Fruit fly (Drosophila melanogaster) whole organism, wandering third instar larva: Measurements from ENCODE around the gene Vha16-2.
A peak's percentile ranks its signal among the peaks of the same experiment; 100 is the strongest.

ENCODE experiments used
- Abd-B ChIP-seq: fragments of >200 bp; optimal IDR thresholded peaks from 2 replicates; lab custom pipeline; 2017; ENCODE audit warnings: missing biosample characterization, missing genetic modification characterization
- CG32264 ChIP-seq: fragments of 200-800 bp; sonication (Bioruptor generic); optimal IDR thresholded peaks from 2 replicates; lab custom pipeline; 2016; ENCODE audit warnings: missing biosample characterization, missing genetic modification characterization
- CG9705 ChIP-seq: fragments of 200-800 bp; sonication (Bioruptor generic); optimal IDR thresholded peaks from 2 replicates; lab custom pipeline; 2018; ENCODE audit warnings: missing biosample characterization, mild to moderate bottlenecking, missing genetic modification characterization
- CrebA ChIP-seq: fragments of 200-800 bp; sonication (Bioruptor generic); optimal IDR thresholded peaks from 2 replicates; lab custom pipeline; 2016; ENCODE audit warnings: missing biosample characterization, mild to moderate bottlenecking, missing genetic modification characterization, borderline replicate concordance
- Dfd ChIP-seq: fragments of >200 bp; optimal IDR thresholded peaks from 2 replicates; lab custom pipeline; 2017; ENCODE audit warnings: missing biosample characterization, missing genetic modification characterization
- Dif ChIP-seq: fragments of 200-275, 200-300 bp; sonication (Bioruptor generic); optimal IDR thresholded peaks from 2 replicates; lab custom pipeline; 2018; ENCODE audit warnings: missing biosample characterization, missing genetic modification characterization; ENCODE audit not compliant: partially characterized antibody
- GATAd ChIP-seq: sonication (Bioruptor generic); optimal IDR thresholded peaks from 2 replicates; lab custom pipeline; 2016; ENCODE audit warnings: missing biosample characterization, missing genetic modification characterization
- HLH106 ChIP-seq: fragments of 200-800 bp; optimal IDR thresholded peaks from 3 replicates; lab custom pipeline; 2019; ENCODE audit warnings: missing biosample characterization, mild to moderate bottlenecking, missing genetic modification characterization, moderate library complexity
- Hnf4 ChIP-seq: fragments of 200-800 bp; sonication (Bioruptor generic); optimal IDR thresholded peaks from 2 replicates; lab custom pipeline; 2016; ENCODE audit warnings: missing biosample characterization, mild to moderate bottlenecking, missing genetic modification characterization
- Hr78 ChIP-seq: fragments of >200 bp; optimal IDR thresholded peaks from 2 replicates; lab custom pipeline; 2017; ENCODE audit warnings: missing biosample characterization, missing genetic modification characterization
- Hr83 ChIP-seq: fragments of 200-300 bp; sonication (Bioruptor generic); optimal IDR thresholded peaks from 2 replicates; lab custom pipeline; 2016; ENCODE audit warnings: missing biosample characterization, mild to moderate bottlenecking, missing genetic modification characterization, moderate library complexity; ENCODE audit not compliant: poor library complexity, severe bottlenecking
- Jra ChIP-seq: sonication (Bioruptor generic); optimal IDR thresholded peaks from 2 replicates; lab custom pipeline; 2016; ENCODE audit warnings: missing biosample characterization, missing genetic modification characterization
- Mio ChIP-seq: sonication (Bioruptor generic); optimal IDR thresholded peaks from 2 replicates; lab custom pipeline; 2016; ENCODE audit warnings: missing biosample characterization, missing genetic modification characterization
- Myc ChIP-seq: fragments of >200 bp; optimal IDR thresholded peaks from 2 replicates; lab custom pipeline; 2017
- N ChIP-seq: fragments of >200 bp; optimal IDR thresholded peaks from 2 replicates; lab custom pipeline; 2018; ENCODE audit warnings: missing biosample characterization, missing external identifiers, missing genetic modification characterization
- OdsH ChIP-seq: fragments of 200-800 bp; sonication (Bioruptor generic); optimal IDR thresholded peaks from 2 replicates; lab custom pipeline; 2016; ENCODE audit warnings: missing biosample characterization, mild to moderate bottlenecking, missing genetic modification characterization
- Rel ChIP-seq, 2 experiments: fragments of 200-800 bp; sonication (Bioruptor generic) in 1 of 2; optimal IDR thresholded peaks; 2 replicates in 1 of 2; 3 replicates in 1 of 2; lab custom pipeline; 2016 to 2019; ENCODE audit warnings: mild to moderate bottlenecking in 2 of 2, missing biosample characterization in 2 of 2, missing genetic modification characterization in 2 of 2, moderate library complexity in 1 of 2
- Sp1 ChIP-seq: fragments of 200-800 bp; sonication (Bioruptor generic); optimal IDR thresholded peaks from 3 replicates; lab custom pipeline; 2019; ENCODE audit warnings: missing biosample characterization, mild to moderate bottlenecking, missing genetic modification characterization, moderate library complexity
- Vsx2 ChIP-seq: fragments of 200-300, 225-300 bp; sonication (Bioruptor generic); optimal IDR thresholded peaks from 2 replicates; lab custom pipeline; 2018; ENCODE audit warnings: missing biosample characterization, missing genetic modification characterization; ENCODE audit not compliant: partially characterized antibody
- br ChIP-seq: fragments of 200-800 bp; sonication (Bioruptor generic); optimal IDR thresholded peaks from 2 replicates; lab custom pipeline; 2016; ENCODE audit warnings: missing biosample characterization, missing genetic modification characterization
- brk ChIP-seq: fragments of 200-800 bp; sonication (Bioruptor generic); optimal IDR thresholded peaks from 2 replicates; lab custom pipeline; 2016; ENCODE audit warnings: missing biosample characterization, mild to moderate bottlenecking, missing genetic modification characterization
- dl ChIP-seq, 2 experiments: fragments of 175-275, 200-275 bp in 1 of 2; fragments of 200-275 bp in 1 of 2; sonication (Bioruptor generic); optimal IDR thresholded peaks; lab custom pipeline; 2018; ENCODE audit warnings: mild to moderate bottlenecking in 2 of 2, missing biosample characterization in 2 of 2, missing genetic modification characterization in 2 of 2, moderate library complexity in 2 of 2; ENCODE audit not compliant: partially characterized antibody in 2 of 2, insufficient read depth in 1 of 2
- dmrt93B ChIP-seq: fragments of 200-800 bp; sonication (Bioruptor generic); optimal IDR thresholded peaks from 2 replicates; lab custom pipeline; 2018; ENCODE audit warnings: missing biosample characterization, mild to moderate bottlenecking, missing genetic modification characterization
- dsf ChIP-seq: sonication (Bioruptor generic); optimal IDR thresholded peaks from 2 replicates; lab custom pipeline; 2016; ENCODE audit warnings: missing biosample characterization, missing genetic modification characterization, borderline replicate concordance
- ey ChIP-seq: fragments of 200-800 bp; sonication (Bioruptor generic); optimal IDR thresholded peaks from 2 replicates; lab custom pipeline; 2016; ENCODE audit warnings: missing biosample characterization, missing genetic modification characterization
- foxo ChIP-seq, 2 experiments: fragments of 200-800 bp; sonication (Bioruptor generic); optimal IDR thresholded peaks; 2 replicates in 1 of 2; 3 replicates in 1 of 2; lab custom pipeline; 2016 to 2017; ENCODE audit warnings: missing biosample characterization in 2 of 2, missing genetic modification characterization in 2 of 2
- fru ChIP-seq: fragments of 200-800 bp; sonication (Bioruptor generic); optimal IDR thresholded peaks from 3 replicates; lab custom pipeline; 2016; ENCODE audit warnings: missing biosample characterization, mild to moderate bottlenecking, missing genetic modification characterization
- h ChIP-seq: fragments of 200-800 bp; sonication (Bioruptor generic); optimal IDR thresholded peaks from 3 replicates; lab custom pipeline; 2016; ENCODE audit warnings: missing biosample characterization, mild to moderate bottlenecking, missing genetic modification characterization
- jim ChIP-seq: fragments of 175-275, 200-325 bp; sonication (Bioruptor generic); optimal IDR thresholded peaks from 2 replicates; lab custom pipeline; 2016; ENCODE audit warnings: missing biosample characterization, mild to moderate bottlenecking, missing genetic modification characterization
- lola ChIP-seq: fragments of >200 bp; optimal IDR thresholded peaks from 2 replicates; lab custom pipeline; 2017; ENCODE audit warnings: missing biosample characterization, missing genetic modification characterization
- pan ChIP-seq: fragments of >200 bp; optimal IDR thresholded peaks from 2 replicates; lab custom pipeline; 2017
- psq ChIP-seq: fragments of 200-800 bp; sonication (Bioruptor generic); optimal IDR thresholded peaks from 3 replicates; lab custom pipeline; 2017; ENCODE audit warnings: missing biosample characterization, mild to moderate bottlenecking, missing genetic modification characterization, moderate library complexity
- rgr ChIP-seq: fragments of 200-800 bp; sonication (Bioruptor generic); optimal IDR thresholded peaks from 3 replicates; lab custom pipeline; 2016; ENCODE audit warnings: missing biosample characterization, mild to moderate bottlenecking, missing genetic modification characterization
- sage ChIP-seq: fragments of 200-800 bp; sonication (Bioruptor generic); optimal IDR thresholded peaks from 2 replicates; lab custom pipeline; 2016; ENCODE audit warnings: missing biosample characterization, mild to moderate bottlenecking, missing genetic modification characterization
- tai ChIP-seq: sonication (Bioruptor generic); optimal IDR thresholded peaks from 2 replicates; lab custom pipeline; 2016; ENCODE audit warnings: missing biosample characterization, missing genetic modification characterization
- usp ChIP-seq: fragments of >200 bp; optimal IDR thresholded peaks from 2 replicates; lab custom pipeline; 2017; ENCODE audit warnings: missing biosample characterization, missing genetic modification characterization
- woc ChIP-seq: sonication (Bioruptor generic); optimal IDR thresholded peaks from 2 replicates; lab custom pipeline; 2016; ENCODE audit warnings: missing biosample characterization, mild to moderate bottlenecking, missing genetic modification characterization

Gene Vha16-2

dm6 chr3L:11487327-11487973 lies 12.7 kb downstream of the Vha16-2 start, which contains the start of gene chrb (continued):
- peak; percentile 77 for TF ChIP-seq Dif

dm6 chr3L:11488264-11488663 lies 13.5 kb downstream of the Vha16-2 start:
- TF ChIP-seq Vsx2 (GFP tag; lab: Kevin White, UChicago) (no peak), jim (GFP tag; lab: Kevin White, UChicago) (no peak), dmrt93B (GFP tag; lab: Kevin White, UChicago) (no peak), usp (GFP tag; lab: Kevin White, UChicago) (no peak), Jra (GFP tag; lab: Kevin White, UChicago) (no peak), pan (lab: Kevin White, UChicago) (no peak)

- TF ChIP-seq N (no peak), Abd-B (GFP tag; lab: Kevin White, UChicago) (no peak), Rel (GFP tag; optimal IDR thresholded peaks at IDR 0.05; lab: Kevin White, UChicago) (no peak), Rel (tag; optimal IDR thresholded peaks at IDR 0.05; lab: Kevin White, UChicago) (no peak), dl (GFP tag; optimal IDR thresholded peaks at IDR 0.05; lab: Kevin White, UChicago; ENCODE audit: insufficient read depth in 1 of 2, partially characterized antibody in 2 of 2) (no peak), foxo (GFP tag; optimal IDR thresholded peaks at IDR 0.05; lab: Kevin White, UChicago) (no peak)
- TF ChIP-seq, all 38 proteins: peak for 0
These were observed 14.7 kb downstream of the Vha16-2 start for dm6 chr3L:11489489-11489888.

dm6 chr3L:11490539-11490938 lies 15.8 kb downstream of the Vha16-2 start:
- no peak for TF ChIP-seq CrebA
- TF ChIP-seq tai, result peak; percentile 11

- TF ChIP-seq Hr78 (GFP tag; lab: Kevin White, UChicago), result no peak
- TF ChIP-seq tai, result peak; percentile 78
- TF ChIP-seq Jra (GFP tag; lab: Kevin White, UChicago), result peak; percentile 64
- TF ChIP-seq foxo (GFP tag; optimal IDR thresholded peaks at IDR 0.05; lab: Kevin White, UChicago), result peak in 1 of 2 experiments; percentile 94
- no peak for TF ChIP-seq jim (GFP tag; lab: Kevin White, UChicago)
- no peak for TF ChIP-seq dsf
- peak; percentile 71 for TF ChIP-seq dmrt93B (GFP tag; lab: Kevin White, UChicago)
- TF ChIP-seq br (GFP tag; lab: Kevin White, UChicago), result peak; percentile 89
- TF ChIP-seq fru (GFP tag; lab: Kevin White, UChicago), result peak; percentile 94
- no peak for TF ChIP-seq Myc (lab: Kevin White, UChicago)
- TF ChIP-seq Dif, result no peak
- peak; percentile 38 for TF ChIP-seq sage (GFP tag; lab: Kevin White, UChicago)
- TF ChIP-seq h (GFP tag; lab: Kevin White, UChicago), result peak; percentile 95
- peak; percentile 18 for TF ChIP-seq CrebA
- peak; percentile 75 for TF ChIP-seq CG32264 (GFP tag; lab: Kevin White, UChicago)
- TF ChIP-seq lola (GFP tag; lab: Kevin White, UChicago), result no peak
- peak; percentile 45 for TF ChIP-seq Hr83 (GFP tag; lab: Kevin White, UChicago)
- peak; percentile 13 for TF ChIP-seq Mio (GFP tag; lab: Kevin White, UChicago)
- peak; percentile 83 for TF ChIP-seq brk
- TF ChIP-seq Sp1, result peak; percentile 85
- peak; percentile 93 for TF ChIP-seq ey (GFP tag; lab: Kevin White, UChicago)
- no peak for TF ChIP-seq dl (GFP tag; optimal IDR thresholded peaks at IDR 0.05; lab: Kevin White, UChicago; ENCODE audit: insufficient read depth in 1 of 2, partially characterized antibody in 2 of 2)
- peak; percentile 73 for TF ChIP-seq CG9705 (GFP tag; lab: Kevin White, UChicago)
- TF ChIP-seq Dfd (GFP tag; lab: Kevin White, UChicago), result no peak
- TF ChIP-seq HLH106, result peak; percentile 92
- TF ChIP-seq Vsx2 (GFP tag; lab: Kevin White, UChicago), result no peak
- peak; percentile 93 for TF ChIP-seq Hnf4
- no peak for TF ChIP-seq pan (lab: Kevin White, UChicago)
- peak; percentile 94 for TF ChIP-seq rgr
- TF ChIP-seq woc (GFP tag; lab: Kevin White, UChicago), result peak; percentile 76
- peak; percentile 92 for TF ChIP-seq OdsH (GFP tag; lab: Kevin White, UChicago)
- TF ChIP-seq GATAd, result no peak
- no peak for TF ChIP-seq Rel (GFP tag; optimal IDR thresholded peaks at IDR 0.05; lab: Kevin White, UChicago)
- TF ChIP-seq Rel (tag; optimal IDR thresholded peaks at IDR 0.05; lab: Kevin White, UChicago), result peak; percentile 73
- peak; percentile 80 for TF ChIP-seq psq (GFP tag; lab: Kevin White, UChicago)
These were observed 16.6 kb downstream of the Vha16-2 start for dm6 chr3L:11491222-11491873.
